Fruit fly (Drosophila melanogaster) whole organism: ENCODE data around the gene mTTF.

ENCODE experiments used
- CG8478 ChIP-seq: fragments of >200 bp; optimal IDR thresholded peaks from 2 replicates; lab custom pipeline; 2018; ENCODE audit warnings: inconsistent platforms
- Dll ChIP-seq: fragments of >200 bp; optimal IDR thresholded peaks from 2 replicates; lab custom pipeline; 2017
- EcR ChIP-seq, 2 experiments: fragments of >200 bp; optimal IDR thresholded peaks; 2 replicates each; lab custom pipeline; 2017; ENCODE audit warnings: missing biosample characterization in 2 of 2, missing genetic modification characterization in 2 of 2, missing genetic modification reagents in 2 of 2
- pan ChIP-seq: fragments of >200 bp; optimal IDR thresholded peaks from 2 replicates; lab custom pipeline; 2017
- psq ChIP-seq: fragments of >200 bp; optimal IDR thresholded peaks from 2 replicates; lab custom pipeline; 2017
- usp ChIP-seq: fragments of >200 bp; optimal IDR thresholded peaks from 2 replicates; lab custom pipeline; 2017; ENCODE audit warnings: missing biosample characterization, missing genetic modification characterization, mixed read lengths

mTTF gene

DNA sequence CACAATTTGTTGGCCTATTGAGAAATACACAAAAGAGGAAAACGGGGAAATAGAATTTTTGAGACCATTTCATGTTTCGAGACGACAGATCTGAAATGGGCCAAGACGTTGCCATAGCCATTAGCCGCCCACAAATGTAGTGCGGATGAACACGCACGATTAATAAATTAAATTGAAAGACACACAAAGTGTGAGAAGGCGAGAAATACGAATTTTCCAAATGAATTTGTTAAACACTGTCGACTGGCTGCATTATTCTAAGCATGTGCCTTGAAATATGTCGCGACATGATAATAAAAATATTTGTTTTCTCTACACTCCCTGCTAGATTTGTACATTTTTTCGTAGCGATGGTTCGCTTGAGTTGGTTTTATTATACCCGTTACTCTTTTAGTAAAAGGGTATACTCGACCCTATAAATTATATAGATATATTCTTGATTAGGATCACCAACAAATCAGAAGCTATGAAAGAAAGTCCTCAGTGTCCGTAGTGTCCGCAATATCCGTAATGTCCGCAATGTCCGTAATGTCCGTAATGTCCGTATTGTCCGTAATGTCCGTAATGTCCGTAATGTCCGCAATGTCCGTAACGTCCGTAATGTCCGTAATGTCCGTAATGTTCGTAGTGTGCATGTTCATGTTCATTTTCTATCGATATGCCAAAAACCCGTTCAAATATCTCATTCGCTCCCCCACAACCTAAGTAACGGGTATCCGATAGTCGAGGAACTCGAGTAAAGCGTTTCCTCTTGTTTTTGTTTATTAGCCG lies 28.1 kb upstream of the mTTF start:
- no peak for TF ChIP-seq usp (GFP tag; lab: Kevin White, UChicago)
- TF ChIP-seq pan (lab: Kevin White, UChicago), result no peak
- TF ChIP-seq Dll (lab: Kevin White, UChicago), result no peak
- no peak for TF ChIP-seq CG8478 (lab: Kevin White, UChicago)
- TF ChIP-seq EcR (GFP tag; optimal IDR thresholded peaks at IDR 0.05; lab: Kevin White, UChicago), result no peak
- TF ChIP-seq psq (lab: Kevin White, UChicago), result no peak

DNA sequence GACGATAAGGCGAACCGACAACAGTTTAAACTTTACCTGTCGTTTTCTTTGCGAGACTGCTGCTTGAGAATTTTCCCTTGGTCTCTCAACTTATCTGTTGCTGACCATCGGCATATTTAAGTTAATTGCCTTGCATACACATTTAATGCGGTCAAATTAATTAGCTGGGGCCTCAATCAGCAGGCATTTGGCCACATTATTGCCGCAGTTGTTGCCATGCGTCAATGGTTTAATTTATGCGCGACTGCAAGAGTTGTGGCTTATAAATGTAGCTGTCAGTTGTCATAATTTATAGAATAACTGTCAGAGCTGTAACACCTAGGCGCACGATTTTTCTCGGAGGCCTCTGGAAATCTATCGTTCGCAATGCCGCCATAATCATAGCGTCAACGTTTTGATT lies 25.4 kb upstream of the mTTF start:
- TF ChIP-seq usp (GFP tag; lab: Kevin White, UChicago), result no peak
- no peak for TF ChIP-seq CG8478 (lab: Kevin White, UChicago)
- TF ChIP-seq Dll (lab: Kevin White, UChicago), result no peak
- TF ChIP-seq psq (lab: Kevin White, UChicago), result no peak
- no peak for TF ChIP-seq EcR (GFP tag; optimal IDR thresholded peaks at IDR 0.05; lab: Kevin White, UChicago)
- no peak for TF ChIP-seq pan (lab: Kevin White, UChicago)

- no peak for TF ChIP-seq psq (lab: Kevin White, UChicago)
- no peak for TF ChIP-seq EcR (GFP tag; optimal IDR thresholded peaks at IDR 0.05; lab: Kevin White, UChicago)
These were observed 24.7 kb upstream of the mTTF start for dm6 chr2L:14373250-14373649.

dm6 chr2L:14372254-14372717 lies 23.7 kb upstream of the mTTF start:
- no peak for TF ChIP-seq psq (lab: Kevin White, UChicago)
- TF ChIP-seq usp (GFP tag; lab: Kevin White, UChicago), result no peak
- no peak for TF ChIP-seq CG8478 (lab: Kevin White, UChicago)
- TF ChIP-seq EcR (GFP tag; optimal IDR thresholded peaks at IDR 0.05; lab: Kevin White, UChicago), result no peak
- TF ChIP-seq pan (lab: Kevin White, UChicago), result no peak
- no peak for TF ChIP-seq Dll (lab: Kevin White, UChicago)

- TF ChIP-seq usp (GFP tag; lab: Kevin White, UChicago) (no peak), EcR (GFP tag; optimal IDR thresholded peaks at IDR 0.05; lab: Kevin White, UChicago) (no peak), CG8478 (lab: Kevin White, UChicago) (no peak), Dll (lab: Kevin White, UChicago) (no peak), psq (lab: Kevin White, UChicago) (no peak), pan (lab: Kevin White, UChicago) (no peak)
These were observed 22.1 kb upstream of the mTTF start for dm6 chr2L:14370777-14371096.

dm6 chr2L:14369933-14370776 lies 21.6 kb upstream of the mTTF start:
- TF ChIP-seq EcR (GFP tag; optimal IDR thresholded peaks at IDR 0.05; lab: Kevin White, UChicago) (no peak), CG8478 (lab: Kevin White, UChicago) (no peak), usp (GFP tag; lab: Kevin White, UChicago) (no peak), pan (lab: Kevin White, UChicago) (peak; percentile 53), Dll (lab: Kevin White, UChicago) (no peak), psq (lab: Kevin White, UChicago) (no peak)

DNA sequence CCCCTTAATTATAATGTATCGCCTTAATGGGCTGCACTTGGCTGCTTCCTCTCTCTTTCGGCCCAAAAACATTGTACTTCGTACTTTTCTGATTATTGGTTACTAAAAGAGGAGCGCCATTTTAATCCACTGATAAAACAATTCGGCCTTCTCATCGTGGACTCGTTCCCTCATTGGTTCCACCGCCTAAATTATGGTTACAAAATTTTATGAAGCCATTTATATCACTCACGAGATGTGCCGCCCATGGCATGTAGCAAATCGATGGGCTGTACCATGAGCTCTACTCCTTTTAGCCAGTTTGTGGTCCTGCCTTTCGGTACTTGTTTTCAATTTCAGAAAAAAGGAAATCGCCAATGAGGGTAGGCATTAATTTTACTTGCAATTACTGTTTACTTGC lies 20.2 kb upstream of the mTTF start:
- TF ChIP-seq CG8478 (lab: Kevin White, UChicago), result no peak
- no peak for TF ChIP-seq psq (lab: Kevin White, UChicago)
- TF ChIP-seq pan (lab: Kevin White, UChicago), result no peak
- TF ChIP-seq usp (GFP tag; lab: Kevin White, UChicago), result no peak
- no peak for TF ChIP-seq Dll (lab: Kevin White, UChicago)
- TF ChIP-seq EcR (GFP tag; optimal IDR thresholded peaks at IDR 0.05; lab: Kevin White, UChicago), result no peak

DNA sequence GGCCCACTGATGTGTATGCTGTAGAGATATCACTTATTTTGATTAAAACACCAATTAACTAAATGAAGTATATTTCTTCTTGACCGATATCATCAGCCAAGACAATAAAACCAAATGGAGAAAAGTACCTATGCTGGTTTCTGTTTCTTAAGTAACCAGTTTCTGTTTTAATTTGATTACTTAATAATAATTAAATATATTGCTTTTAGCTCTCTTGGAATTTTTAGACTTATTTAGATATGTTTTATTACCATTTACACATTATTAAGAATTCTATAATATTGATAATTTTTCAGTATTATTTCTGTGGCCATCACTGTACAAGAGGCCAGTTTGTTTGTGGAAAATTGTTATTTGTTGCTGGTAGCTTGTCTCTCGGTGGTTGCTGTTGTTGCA lies 18.7 kb upstream of the mTTF start:
- TF ChIP-seq Dll (lab: Kevin White, UChicago) (no peak), pan (lab: Kevin White, UChicago) (no peak), EcR (GFP tag; optimal IDR thresholded peaks at IDR 0.05; lab: Kevin White, UChicago) (no peak), usp (GFP tag; lab: Kevin White, UChicago) (no peak), CG8478 (lab: Kevin White, UChicago) (no peak), psq (lab: Kevin White, UChicago) (no peak)

DNA sequence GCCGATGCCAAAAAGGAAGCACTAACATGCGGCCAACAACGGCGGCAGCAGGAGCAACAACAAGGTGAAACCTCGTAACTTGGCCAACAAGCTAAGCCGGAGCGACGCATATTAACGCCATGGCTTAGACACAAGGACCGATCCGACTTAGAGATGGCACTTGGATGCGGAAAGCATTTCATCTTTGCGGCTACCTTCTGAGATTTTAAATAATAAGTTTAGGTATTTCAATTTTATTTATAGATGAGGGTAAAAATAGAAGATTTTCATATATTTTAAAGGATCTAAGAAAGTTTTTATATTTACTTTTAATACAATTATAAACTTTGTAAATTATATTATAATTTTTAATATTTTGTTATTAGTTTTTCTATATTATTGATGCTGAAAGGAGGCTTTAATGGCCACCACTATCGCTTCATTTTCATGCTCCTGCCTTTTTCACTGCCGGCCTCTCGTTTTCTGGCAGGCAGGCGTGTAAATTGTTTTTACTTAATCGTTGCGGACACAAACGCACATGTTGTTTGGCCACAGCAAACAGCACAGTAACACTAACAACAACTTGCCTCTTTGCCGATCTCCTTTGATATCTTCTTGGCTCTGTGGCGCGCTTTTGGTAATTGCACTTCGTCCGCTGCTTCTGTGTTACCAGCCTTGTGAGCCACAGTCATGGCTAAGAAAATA lies 18.1 kb upstream of the mTTF start:
- TF ChIP-seq EcR (GFP tag; optimal IDR thresholded peaks at IDR 0.05; lab: Kevin White, UChicago) (no peak), pan (lab: Kevin White, UChicago) (no peak), usp (GFP tag; lab: Kevin White, UChicago) (no peak), Dll (lab: Kevin White, UChicago) (no peak), CG8478 (lab: Kevin White, UChicago) (no peak), psq (lab: Kevin White, UChicago) (no peak)

- TF ChIP-seq pan (lab: Kevin White, UChicago) (no peak), CG8478 (lab: Kevin White, UChicago) (no peak)
These were observed 13.2 kb upstream of the mTTF start, which contains the start of gene spel1 for dm6 chr2L:14361736-14362180. spel1 (plus strand) TSS chr2L:14362069.

dm6 chr2L:14361281-14361680 lies 12.7 kb upstream of the mTTF start:
- no peak for TF ChIP-seq pan (lab: Kevin White, UChicago)
- TF ChIP-seq Dll (lab: Kevin White, UChicago), result no peak
- no peak for TF ChIP-seq psq (lab: Kevin White, UChicago)
- TF ChIP-seq usp (GFP tag; lab: Kevin White, UChicago), result no peak
- no peak for TF ChIP-seq CG8478 (lab: Kevin White, UChicago)
- no peak for TF ChIP-seq EcR (GFP tag; optimal IDR thresholded peaks at IDR 0.05; lab: Kevin White, UChicago)
